Fruit fly (Drosophila melanogaster) S2 (cell line): ENCODE measurements around the gene CG14644.

Experiments
- CG8478 ChIP-seq: fragments of >200 bp; optimal IDR thresholded peaks from 2 replicates; lab custom pipeline; 2018
- CTCF ChIP-seq, 2 experiments: fragments of >200 bp; optimal IDR thresholded peaks; 2 replicates each; lab custom pipeline; 2018

DNA sequence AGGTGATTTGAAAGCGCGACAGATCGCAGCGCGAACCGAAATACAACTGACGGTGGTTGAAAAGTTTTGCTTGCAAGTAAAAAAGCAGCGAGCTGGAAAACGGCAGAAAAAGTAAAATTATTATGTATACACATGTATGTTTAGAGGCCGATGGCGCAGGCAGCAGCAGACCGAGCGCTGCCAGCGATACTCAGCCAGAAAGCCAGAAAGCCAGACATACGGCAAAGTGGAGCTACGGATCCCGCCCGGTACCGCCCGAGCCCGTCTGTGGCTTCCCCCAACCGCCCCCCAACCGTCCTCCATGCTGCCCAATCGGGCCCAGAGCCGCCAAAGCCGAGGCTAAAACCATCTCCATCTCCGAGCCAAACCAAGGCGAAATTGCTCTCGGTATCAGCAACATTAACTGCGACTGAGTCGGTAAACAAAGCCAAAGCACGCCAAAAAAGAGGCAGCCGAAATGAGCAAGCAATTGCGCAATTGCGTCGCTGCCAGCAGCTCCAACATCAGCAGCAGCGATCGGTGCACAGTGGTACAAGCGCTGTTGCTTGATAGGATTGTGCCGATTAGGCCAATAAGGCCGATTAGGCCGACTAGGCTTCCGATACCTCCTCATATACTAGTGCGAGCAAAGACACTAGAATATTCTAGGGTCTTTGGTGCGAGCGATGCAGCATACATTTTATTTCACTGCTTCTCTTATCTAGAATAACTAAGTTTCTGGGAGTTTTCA lies 37.4 kb downstream of the CG14644 start, which contains the start of gene CG14636:
- TF ChIP-seq CG8478 (lab: Kevin White, UChicago), result no peak
- TF ChIP-seq CTCF (optimal IDR thresholded peaks at IDR 0.05; lab: Kevin White, UChicago), result no peak
